Worm (Caenorhabditis elegans) whole organism, young adult: ENCODE measurements around the gene K04C2.2.

Experiments
- B0019.2 ChIP-seq: fragments of 200-800 bp; sonication (Bioruptor generic); conservative IDR thresholded peaks from 2 replicates; pipeline ENCODE4 v1.3.6; 2022; ENCODE audit warnings: missing genetic modification reagents, missing genetic modification characterization, missing compliant biosample characterization
- B0035.1 ChIP-seq: sonication (generic microtip); optimal IDR thresholded peaks from 2 replicates; lab custom pipeline; 2016; ENCODE audit warnings: missing genetic modification characterization, mild to moderate bottlenecking, missing compliant biosample characterization, missing genotype, missing genetic modification reagents
- B0261.1 ChIP-seq: sonication (generic microtip); optimal IDR thresholded peaks from 2 replicates; lab custom pipeline; 2016; ENCODE audit warnings: mild to moderate bottlenecking, missing genetic modification characterization, moderate library complexity, missing compliant biosample characterization
- B0336.3 ChIP-seq: fragments of 200-800 bp; sonication (Bioruptor generic); IDR thresholded peaks from 2 replicates; pipeline ENCODE4 v1.3.6; 2022; ENCODE audit warnings: missing genetic modification characterization, missing compliant biosample characterization
- C06A6.2 ChIP-seq: fragments of 200-800 bp; sonication (Bioruptor generic); conservative IDR thresholded peaks from 2 replicates; pipeline ENCODE4 v1.3.6; 2022; ENCODE audit warnings: missing genetic modification characterization, missing compliant biosample characterization
- C17E4.6 ChIP-seq: fragments of 200-800 bp; sonication (Bioruptor generic); IDR thresholded peaks from 2 replicates; pipeline ENCODE4 v1.3.6; 2022; ENCODE audit warnings: missing genetic modification reagents, missing genetic modification characterization, missing compliant biosample characterization
- F22D6.2 ChIP-seq: sonication (generic microtip); optimal IDR thresholded peaks from 2 replicates; lab custom pipeline; 2016; ENCODE audit warnings: mild to moderate bottlenecking, missing genetic modification characterization, missing compliant biosample characterization
- F49E8.2 ChIP-seq: sonication (generic microtip); optimal IDR thresholded peaks from 3 replicates; lab custom pipeline; 2017; ENCODE audit warnings: missing genetic modification characterization, mild to moderate bottlenecking, missing compliant biosample characterization, antibody characterized with exemption, moderate library complexity; ENCODE audit not compliant: insufficient read depth
- F57C9.4 ChIP-seq: sonication (generic microtip); optimal IDR thresholded peaks from 2 replicates; lab custom pipeline; 2017; ENCODE audit warnings: mild to moderate bottlenecking, missing genetic modification characterization, missing compliant biosample characterization
- Y56A3A.18 ChIP-seq: fragments of 200-800 bp; sonication (Bioruptor generic); IDR thresholded peaks from 2 replicates; pipeline ENCODE4 v1.3.6; 2022; ENCODE audit warnings: missing genetic modification reagents, missing genetic modification characterization, missing compliant biosample characterization
- Y95B8A.8 ChIP-seq: fragments of 200-800 bp; sonication (Bioruptor generic); IDR thresholded peaks from 2 replicates; pipeline ENCODE4 v1.3.6; 2022; ENCODE audit warnings: missing genetic modification reagents, missing genetic modification characterization, missing compliant biosample characterization
- ama-1 ChIP-seq, 3 experiments: fragments of 150-350 bp in 1 of 3; sonication (generic microtip) in 2 of 3; optimal IDR thresholded peaks; 2 replicates each; lab custom pipeline; 2014 to 2018; ENCODE audit warnings: missing biosample characterization in 2 of 3, missing genetic modification characterization in 2 of 3, missing genetic modification reagents in 2 of 3
- aptf-3 ChIP-seq: fragments of 200-800 bp; sonication (Bioruptor generic); IDR thresholded peaks from 2 replicates; pipeline ENCODE4 v1.3.6; 2022; ENCODE audit warnings: missing genetic modification characterization, missing compliant biosample characterization
- atf-7 ChIP-seq: sonication (generic microtip); optimal IDR thresholded peaks from 2 replicates; lab custom pipeline; 2017; ENCODE audit warnings: mild to moderate bottlenecking, missing genetic modification characterization, missing compliant biosample characterization
- attf-5 ChIP-seq: fragments of 200-800 bp; sonication (Bioruptor generic); optimal IDR thresholded peaks from 2 replicates; lab custom pipeline; 2018; ENCODE audit warnings: mild to moderate bottlenecking, missing genetic modification characterization, missing compliant biosample characterization
- attf-6 ChIP-seq: fragments of 200-800 bp; sonication (Bioruptor generic); IDR thresholded peaks from 2 replicates; pipeline ENCODE4 v1.3.6; 2022; ENCODE audit warnings: missing genetic modification reagents, missing genetic modification characterization, missing compliant biosample characterization
- bed-1 ChIP-seq: fragments of 200-800 bp; sonication (Bioruptor generic); IDR thresholded peaks from 2 replicates; pipeline ENCODE4 v1.3.6; 2022; ENCODE audit warnings: missing genetic modification reagents, missing genetic modification characterization, missing compliant biosample characterization
- bed-2 ChIP-seq: fragments of 200-800 bp; sonication (Bioruptor generic); IDR thresholded peaks from 2 replicates; pipeline ENCODE4 v1.3.6; 2022; ENCODE audit warnings: missing genetic modification reagents, missing genetic modification characterization, missing compliant biosample characterization
- cebp-1 ChIP-seq, 2 experiments: fragments of 200-800 bp in 1 of 2; sonication (Bioruptor generic) in 1 of 2; sonication (generic microtip) in 1 of 2; IDR thresholded peaks in 1 of 2; optimal IDR thresholded peaks in 1 of 2; 2 replicates each; pipeline versions ENCODE4 v1.3.6 to Lab custom; 2017 to 2022; ENCODE audit warnings: missing compliant biosample characterization in 2 of 2, missing genetic modification characterization in 2 of 2, mild to moderate bottlenecking in 1 of 2, missing genetic modification reagents in 1 of 2, moderate library complexity in 1 of 2
- cebp-2 ChIP-seq: fragments of 200-800 bp; sonication (Bioruptor generic); IDR thresholded peaks from 2 replicates; pipeline ENCODE4 v1.3.6; 2022; ENCODE audit warnings: missing genetic modification characterization, missing compliant biosample characterization
- ceh-100 ChIP-seq: fragments of 200-800 bp; sonication (Bioruptor generic); IDR thresholded peaks from 2 replicates; pipeline ENCODE4 v1.3.6; 2022; ENCODE audit warnings: missing genetic modification reagents, missing genetic modification characterization, missing compliant biosample characterization
- chd-7 ChIP-seq: sonication (generic microtip); optimal IDR thresholded peaks from 2 replicates; lab custom pipeline; 2016; ENCODE audit warnings: mild to moderate bottlenecking, missing genetic modification characterization, moderate library complexity, missing compliant biosample characterization
- die-1 ChIP-seq: sonication (generic microtip); optimal IDR thresholded peaks from 2 replicates; lab custom pipeline; 2016; ENCODE audit warnings: missing genotype, mild to moderate bottlenecking, missing genetic modification characterization, missing compliant biosample characterization
- dox-1 ChIP-seq: fragments of 200-800 bp; sonication (Bioruptor generic); IDR thresholded peaks from 2 replicates; pipeline ENCODE4 v1.3.6; 2022; ENCODE audit warnings: missing genetic modification reagents, missing genetic modification characterization, missing compliant biosample characterization
- dpff-1 ChIP-seq: sonication (generic microtip); optimal IDR thresholded peaks from 2 replicates; lab custom pipeline; 2017; ENCODE audit warnings: mild to moderate bottlenecking, missing genetic modification characterization, missing compliant biosample characterization
- ets-4 ChIP-seq: fragments of 200-800 bp; sonication (Bioruptor generic); optimal IDR thresholded peaks from 2 replicates; lab custom pipeline; 2018; ENCODE audit warnings: mild to moderate bottlenecking, missing genetic modification characterization, missing compliant biosample characterization
- lin-26 ChIP-seq: fragments of 200-800 bp; sonication (Bioruptor generic); IDR thresholded peaks from 2 replicates; pipeline ENCODE4 v1.3.6; 2022; ENCODE audit warnings: missing genetic modification reagents, missing genetic modification characterization, missing compliant biosample characterization
- lin-54 ChIP-seq: fragments of 200-800 bp; sonication (Bioruptor generic); optimal IDR thresholded peaks from 2 replicates; lab custom pipeline; 2018; ENCODE audit warnings: mild to moderate bottlenecking, missing genetic modification characterization, missing compliant biosample characterization
- lir-1 ChIP-seq: fragments of 200-800 bp; sonication (Bioruptor generic); conservative IDR thresholded peaks from 2 replicates; pipeline ENCODE4 v1.3.6; 2022; ENCODE audit warnings: missing genetic modification reagents, missing genetic modification characterization, missing compliant biosample characterization
- lsl-1 ChIP-seq: fragments of 200-800 bp; sonication (Bioruptor generic); optimal IDR thresholded peaks from 2 replicates; lab custom pipeline; 2018; ENCODE audit warnings: mild to moderate bottlenecking, missing genetic modification characterization, moderate library complexity, missing compliant biosample characterization
- madf-10 ChIP-seq: sonication (generic microtip); optimal IDR thresholded peaks from 2 replicates; lab custom pipeline; 2016; ENCODE audit warnings: mild to moderate bottlenecking, missing genetic modification characterization, missing compliant biosample characterization
- madf-6 ChIP-seq: fragments of 200-800 bp; sonication (Bioruptor generic); IDR thresholded peaks from 2 replicates; pipeline ENCODE4 v1.3.6; 2022; ENCODE audit warnings: missing genetic modification reagents, missing genetic modification characterization, missing compliant biosample characterization
- mcd-1 ChIP-seq: fragments of 200-800 bp; sonication (Bioruptor generic); IDR thresholded peaks from 2 replicates; pipeline ENCODE4 v1.3.6; 2022; ENCODE audit warnings: missing genetic modification reagents, missing genetic modification characterization, missing compliant biosample characterization
- nfyb-1 ChIP-seq: fragments of 200-800 bp; sonication (Bioruptor generic); IDR thresholded peaks from 2 replicates; pipeline ENCODE4 v1.3.6; 2022; ENCODE audit warnings: missing genetic modification reagents, missing genetic modification characterization, missing compliant biosample characterization
- nhr-80 ChIP-seq: sonication (generic microtip); optimal IDR thresholded peaks from 2 replicates; lab custom pipeline; 2016; ENCODE audit warnings: missing genetic modification characterization, missing compliant biosample characterization
- pha-4 ChIP-seq: fragments of 150-350 bp; sonication (generic microtip); optimal IDR thresholded peaks from 2 replicates; lab custom pipeline; 2014; ENCODE audit warnings: missing biosample characterization, missing genetic modification reagents, missing genetic modification characterization
- snpc-4 ChIP-seq, 5 experiments: fragments of 150-350 bp in 1 of 5; sonication (generic microtip) in 4 of 5; optimal IDR thresholded peaks; 2 replicates each; lab custom pipeline; 2014 to 2018; ENCODE audit warnings: missing genetic modification characterization in 5 of 5, missing biosample characterization in 3 of 5, antibody characterized with exemption in 2 of 5, mild to moderate bottlenecking in 2 of 5, missing compliant biosample characterization in 2 of 5, missing genotype in 2 of 5, moderate library complexity in 2 of 5, missing genetic modification reagents in 1 of 5
- somi-1 ChIP-seq: fragments of 200-800 bp; sonication (Bioruptor generic); optimal IDR thresholded peaks from 2 replicates; lab custom pipeline; 2018; ENCODE audit warnings: mild to moderate bottlenecking, missing genetic modification characterization, missing compliant biosample characterization
- tbp1 ChIP-seq: fragments of 200-800 bp; sonication (Bioruptor generic); optimal IDR thresholded peaks from 2 replicates; lab custom pipeline; 2018; ENCODE audit warnings: mild to moderate bottlenecking, missing genetic modification characterization, missing compliant biosample characterization
- tlf-1 ChIP-seq: fragments of 200-800 bp; sonication (Bioruptor generic); optimal IDR thresholded peaks from 2 replicates; lab custom pipeline; 2018; ENCODE audit warnings: mild to moderate bottlenecking, missing genetic modification characterization, missing compliant biosample characterization
- unc-62 ChIP-seq: fragments of 150-350 bp; optimal IDR thresholded peaks from 2 replicates; lab custom pipeline; 2014; ENCODE audit warnings: missing biosample characterization, missing genetic modification reagents, missing genetic modification characterization
- ztf-22 ChIP-seq: fragments of 200-800 bp; sonication (Bioruptor generic); optimal IDR thresholded peaks from 2 replicates; lab custom pipeline; 2018; ENCODE audit warnings: mild to moderate bottlenecking, missing genetic modification characterization, moderate library complexity, missing compliant biosample characterization
- ztf-28 ChIP-seq: fragments of 200-800 bp; sonication (Bioruptor generic); IDR thresholded peaks from 2 replicates; pipeline ENCODE4 v1.3.6; 2022; ENCODE audit warnings: missing genetic modification reagents, missing genetic modification characterization, missing compliant biosample characterization

K04C2.2 gene

ce11 chrIII:6888497-6888896 is 1.1 kb upstream of the K04C2.2 start (continued):
- TF ChIP-seq snpc-4 (GFP tag; optimal IDR thresholded peaks at IDR 0.05; lab: Kevin White, UChicago): peak; percentile 16
- peak in 3 of 4 experiments; percentile 15 to 45 (median 31) for TF ChIP-seq snpc-4 (tag; optimal IDR thresholded peaks at IDR 0.05; lab: Kevin White, UChicago)
- no peak for TF ChIP-seq tlf-1
- no peak for TF ChIP-seq ceh-100 (GFP tag; lab: Robert Waterston, UW)
- TF ChIP-seq ama-1 (optimal IDR thresholded peaks at IDR 0.05; lab: Kevin White, UChicago): no peak
- TF ChIP-seq ama-1 (GFP tag; optimal IDR thresholded peaks at IDR 0.05; lab: Kevin White, UChicago): peak in 1 of 2 experiments; percentile 48
- no peak for TF ChIP-seq ztf-28 (GFP tag; lab: Robert Waterston, UW)
- TF ChIP-seq ztf-22 (GFP tag; lab: Kevin White, UChicago): no peak
- peak; percentile 53; the same call in 1 of the 2 replicates for TF ChIP-seq attf-6
- no peak for TF ChIP-seq cebp-2 (GFP tag; lab: Robert Waterston, UW)

- no peak for TF ChIP-seq bed-2
- TF ChIP-seq B0019.2: no peak
- no peak for TF ChIP-seq B0261.1 (tag; lab: Kevin White, UChicago)
- no peak for TF ChIP-seq pha-4
- no peak for TF ChIP-seq Y95B8A.8 (GFP tag; lab: Robert Waterston, UW)
- no peak for TF ChIP-seq dpff-1 (tag; lab: Kevin White, UChicago)
- no peak for TF ChIP-seq lsl-1 (GFP tag; lab: Kevin White, UChicago)
- TF ChIP-seq aptf-3 (GFP tag; lab: Robert Waterston, UW): no peak
- TF ChIP-seq, all 124 proteins: peak for 0
Observed at ce11 chrIII:6891560-6891959, 2.0 kb downstream of the K04C2.2 start, which contains the start of gene K04C2.5. K04C2.5 (minus strand) TSS chrIII:6891660.

ce11 chrIII:6895166-6895565 is 5.6 kb downstream of the K04C2.2 start:
- TF ChIP-seq nfyb-1 (GFP tag; lab: Robert Waterston, UW) (peak; percentile 45; the same call in 1 of the 2 replicates), attf-5 (peak; percentile 42), ets-4 (GFP tag; lab: Kevin White, UChicago) (peak; percentile 49), madf-6 (GFP tag; lab: Robert Waterston, UW) (peak; percentile 31; the same call in 1 of the 2 replicates), B0035.1 (no peak), nhr-80 (tag; lab: Kevin White, UChicago) (peak; percentile 94), aptf-3 (GFP tag; lab: Robert Waterston, UW) (no peak), madf-10 (tag; lab: Kevin White, UChicago) (no peak), bed-1 (GFP tag; lab: Robert Waterston, UW) (no peak), dox-1 (GFP tag; lab: Robert Waterston, UW) (peak; percentile 47; the same call in 1 of the 2 replicates), mcd-1 (peak; percentile 43; the same call in 1 of the 2 replicates), F49E8.2 (no peak), F57C9.4 (tag; lab: Kevin White, UChicago) (no peak), lir-1 (GFP tag; lab: Robert Waterston, UW) (peak; percentile 25; the same call in 1 of the 2 replicates), ama-1 (optimal IDR thresholded peaks at IDR 0.05; lab: Kevin White, UChicago) (no peak), ama-1 (GFP tag; optimal IDR thresholded peaks at IDR 0.05; lab: Kevin White, UChicago) (peak in 1 of 2 experiments; percentile 51), F22D6.2 (no peak), lin-54 (GFP tag; lab: Kevin White, UChicago) (peak; percentile 47), atf-7 (peak; percentile 77), chd-7 (peak; percentile 52), lin-26 (GFP tag; lab: Robert Waterston, UW) (peak; percentile 41; the same call in 1 of the 2 replicates), B0336.3 (GFP tag; lab: Robert Waterston, UW) (peak; percentile 75), cebp-1 (GFP tag; IDR thresholded peaks at IDR 0.05; lab: Robert Waterston, UW) (no peak), cebp-1 (tag; optimal IDR thresholded peaks at IDR 0.05; lab: Kevin White, UChicago) (peak; percentile 74), Y56A3A.18 (GFP tag; lab: Robert Waterston, UW) (peak; percentile 72; the same call in 1 of the 2 replicates), C17E4.6 (GFP tag; lab: Robert Waterston, UW) (no peak), tbp1 (GFP tag; lab: Kevin White, UChicago) (peak; percentile 54), ceh-100 (GFP tag; lab: Robert Waterston, UW) (no peak), C06A6.2 (GFP tag; lab: Robert Waterston, UW) (0 out of 2 replicates have a peak, but pooled peaks have one; percentile 36), ztf-22 (GFP tag; lab: Kevin White, UChicago) (peak; percentile 2), somi-1 (peak; percentile 58), unc-62 (peak; percentile 85), die-1 (tag; lab: Kevin White, UChicago) (peak; percentile 8)
